Fruit fly (Drosophila melanogaster): Measurements from ENCODE around the gene CG43861.
A peak's percentile ranks its signal among the peaks of the same experiment; 100 is the strongest.

Gene CG43861

DNA sequence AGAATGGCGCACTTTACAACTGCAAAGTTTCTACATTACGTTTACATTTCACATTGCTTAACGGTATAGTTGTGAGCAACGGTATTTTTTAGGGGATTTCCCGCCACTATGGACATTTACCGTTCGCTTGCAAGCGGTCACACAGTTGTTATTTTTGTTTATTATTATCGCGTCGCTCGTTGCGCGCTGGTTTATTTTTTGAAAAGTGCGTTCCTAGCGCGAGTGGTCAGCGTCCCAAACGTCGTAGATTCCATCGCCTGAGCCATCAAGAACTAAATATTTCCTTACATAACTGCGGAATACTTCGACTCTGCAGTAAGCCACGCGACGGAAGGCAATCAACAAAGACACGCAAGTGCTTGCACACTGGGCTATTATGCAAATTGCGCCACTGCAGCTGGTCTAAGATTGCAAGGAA, 49.2 kb upstream of the CG43861 start, which contains the start of gene bwa (continued):
- TF ChIP-seq kay (GFP tag; optimal IDR thresholded peaks at IDR 0.05) (no peak), CG4707 (GFP tag; optimal IDR thresholded peaks at IDR 0.05) (no peak), CG16779 (GFP tag; IDR thresholded peaks at IDR 0.05) (no peak), bbx (GFP tag; IDR thresholded peaks at IDR 0.05; ENCODE audit: partially characterized antibody) (no peak), CrebB (tag; optimal IDR thresholded peaks at IDR 0.05) (no peak), B-H2 (GFP tag; optimal IDR thresholded peaks at IDR 0.05) (no peak), CG10462 (GFP tag; optimal IDR thresholded peaks at IDR 0.05) (peak; percentile 99), E2f2 (GFP tag; IDR thresholded peaks at IDR 0.05) (peak; percentile 90), Dp (GFP tag; optimal IDR thresholded peaks at IDR 0.05) (peak; percentile 83), Aef1 (GFP tag; IDR thresholded peaks at IDR 0.05) (peak; percentile 35; the same call in 2 of the 3 replicates), gro (GFP tag; optimal IDR thresholded peaks at IDR 0.05) (peak; percentile 41), CG2678 (tag; optimal IDR thresholded peaks at IDR 0.05) (no peak), Doc3 (GFP tag; IDR thresholded peaks at IDR 0.05; ENCODE audit: partially characterized antibody) (0 out of 3 replicates have a peak, but pooled peaks have one; percentile 22), onecut (GFP tag; IDR thresholded peaks at IDR 0.05) (no peak), BEAF-32 (GFP tag; optimal IDR thresholded peaks at IDR 0.05) (peak; percentile 44), CG17612 (GFP tag; IDR thresholded peaks at IDR 0.05) (no peak), ems (GFP tag; optimal IDR thresholded peaks at IDR 0.05) (no peak), CG7357 (GFP tag; IDR thresholded peaks at IDR 0.05) (no peak), zen (tag; optimal IDR thresholded peaks at IDR 0.05) (peak; percentile 35), Dfd (GFP tag; optimal IDR thresholded peaks at IDR 0.05) (no peak), CG4282 (GFP tag; optimal IDR thresholded peaks at IDR 0.05) (no peak), CG13287 (GFP tag; IDR thresholded peaks at IDR 0.05; ENCODE audit: partially characterized antibody) (peak; percentile 4; the same call in 1 of the 2 replicates), vvl (GFP tag; IDR thresholded peaks at IDR 0.05) (peak; percentile 54; the same call in 1 of the 2 replicates), HmgD (GFP tag; optimal IDR thresholded peaks at IDR 0.05) (peak; percentile 46), CG3847 (GFP tag; IDR thresholded peaks at IDR 0.05) (0 out of 2 replicates have a peak, but pooled peaks have one; percentile 27), Dip2 (GFP tag; IDR thresholded peaks at IDR 0.05) (no peak), CG8290 (GFP tag; optimal IDR thresholded peaks at IDR 0.05) (no peak), CG8290 (tag; optimal IDR thresholded peaks at IDR 0.05) (peak in 1 of 2 experiments; percentile 34), Opbp (GFP tag; IDR thresholded peaks at IDR 0.05; ENCODE audit: partially characterized antibody) (peak; percentile 39; the same call in 1 of the 3 replicates), CG15514 (GFP tag; optimal IDR thresholded peaks at IDR 0.05) (peak; percentile 64), CG34376 (GFP tag; optimal IDR thresholded peaks at IDR 0.05) (peak; percentile 10), CG14965 (GFP tag; optimal IDR thresholded peaks at IDR 0.05; ENCODE audit: borderline replicate concordance) (no peak), CG2129 (GFP tag; IDR thresholded peaks at IDR 0.05; ENCODE audit: partially characterized antibody) (no peak), cg (GFP tag; optimal IDR thresholded peaks at IDR 0.05) (peak; percentile 3), Usf (GFP tag; optimal IDR thresholded peaks at IDR 0.05) (no peak), Atf3 (GFP tag; optimal IDR thresholded peaks at IDR 0.05) (no peak), CG10267 (tag; optimal IDR thresholded peaks at IDR 0.05) (peak; percentile 31), ase (GFP tag; IDR thresholded peaks at IDR 0.05) (no peak), CG7372 (GFP tag; IDR thresholded peaks at IDR 0.05) (no peak), CG13296 (GFP tag; optimal IDR thresholded peaks at IDR 0.05) (peak; percentile 25), nom (GFP tag; optimal IDR thresholded peaks at IDR 0.05) (peak; percentile 25), fd3F (GFP tag; optimal IDR thresholded peaks at IDR 0.05) (no peak), CG10274 (GFP tag; optimal IDR thresholded peaks at IDR 0.05) (no peak), CG30403 (GFP tag; optimal IDR thresholded peaks at IDR 0.05) (no peak), sens (GFP tag) (peak; percentile 59), ham (GFP tag; IDR thresholded peaks at IDR 0.05) (no peak), Hey (tag; optimal IDR thresholded peaks at IDR 0.05) (no peak), ftz-f1 (GFP tag; optimal IDR thresholded peaks at IDR 0.05) (no peak), ci (GFP tag; IDR thresholded peaks at IDR 0.05) (0 out of 3 replicates have a peak, but pooled peaks have one; percentile 16), CG30020 (tag; optimal IDR thresholded peaks at IDR 0.05) (no peak), CG1792 (GFP tag; optimal IDR thresholded peaks at IDR 0.05) (peak; percentile 4)

All from whole organism, embryonic.